Worm (Caenorhabditis elegans) whole organism, late embryonic: Measurements from ENCODE around the gene col-177.

ENCODE experiments used
- F13H6.1 ChIP-seq: sonication (generic microtip); optimal IDR thresholded peaks from 2 replicates; lab custom pipeline; 2016; ENCODE audit warnings: missing genetic modification characterization, missing compliant biosample characterization
- K09A11.1 ChIP-seq: sonication (generic microtip); optimal IDR thresholded peaks from 2 replicates; lab custom pipeline; 2017; ENCODE audit warnings: antibody characterized with exemption, mild to moderate bottlenecking, missing genetic modification characterization, missing compliant biosample characterization; ENCODE audit not compliant: insufficient read depth
- ahr-1 ChIP-seq: sonication (generic microtip); optimal IDR thresholded peaks from 2 replicates; lab custom pipeline; 2016; ENCODE audit warnings: missing genetic modification characterization, missing compliant biosample characterization
- ama-1 ChIP-seq: fragments of 150-350 bp; optimal IDR thresholded peaks from 2 replicates; lab custom pipeline; 2014
- ceh-14 ChIP-seq: sonication (generic microtip); optimal IDR thresholded peaks from 2 replicates; lab custom pipeline; 2016; ENCODE audit warnings: missing genotype, missing genetic modification characterization, missing compliant biosample characterization
- ceh-45 ChIP-seq: fragments of 200-800 bp; sonication (Bioruptor generic); IDR thresholded peaks from 2 replicates; pipeline ENCODE4 v1.3.6; 2022; ENCODE audit warnings: missing genetic modification reagents, missing genetic modification characterization, missing compliant biosample characterization
- ceh-6 ChIP-seq: fragments of 200-800 bp; sonication (Bioruptor generic); optimal IDR thresholded peaks from 2 replicates; lab custom pipeline; 2018; ENCODE audit warnings: mild to moderate bottlenecking, missing genetic modification characterization, missing compliant biosample characterization
- ceh-9 ChIP-seq: sonication (generic microtip); optimal IDR thresholded peaks from 2 replicates; lab custom pipeline; 2016; ENCODE audit warnings: mild to moderate bottlenecking, missing genetic modification characterization, inconsistent platforms, missing compliant biosample characterization
- dmd-4 ChIP-seq: sonication (generic microtip); optimal IDR thresholded peaks from 2 replicates; lab custom pipeline; 2016; ENCODE audit warnings: borderline replicate concordance, missing genetic modification characterization, missing compliant biosample characterization
- dve-1 ChIP-seq: sonication (generic microtip); optimal IDR thresholded peaks from 2 replicates; lab custom pipeline; 2017; ENCODE audit warnings: antibody characterized with exemption, mild to moderate bottlenecking, missing genetic modification characterization, missing compliant biosample characterization
- elt-2 ChIP-seq: sonication (generic microtip); optimal IDR thresholded peaks from 2 replicates; lab custom pipeline; 2016; ENCODE audit warnings: missing genetic modification reagents, missing genetic modification characterization, missing compliant biosample characterization
- hlh-13 ChIP-seq: fragments of 200-800 bp; sonication (Bioruptor generic); optimal IDR thresholded peaks from 2 replicates; lab custom pipeline; 2018; ENCODE audit warnings: mild to moderate bottlenecking, missing genetic modification characterization, missing compliant biosample characterization
- hlh-6 ChIP-seq: sonication (generic microtip); optimal IDR thresholded peaks from 2 replicates; lab custom pipeline; 2016; ENCODE audit warnings: missing genotype, missing genetic modification characterization, missing compliant biosample characterization
- hlh-8 ChIP-seq: sonication (generic microtip); optimal IDR thresholded peaks from 2 replicates; lab custom pipeline; 2016; ENCODE audit warnings: missing genotype, missing genetic modification characterization, missing compliant biosample characterization
- madf-2 ChIP-seq: sonication (generic microtip); optimal IDR thresholded peaks from 2 replicates; lab custom pipeline; 2017; ENCODE audit warnings: missing genetic modification characterization, missing compliant biosample characterization
- nfya-1 ChIP-seq: sonication (generic microtip); optimal IDR thresholded peaks from 2 replicates; lab custom pipeline; 2017; ENCODE audit warnings: missing genetic modification characterization, mild to moderate bottlenecking, missing compliant biosample characterization, antibody characterized with exemption, moderate library complexity
- nhr-232 ChIP-seq: sonication (generic microtip); optimal IDR thresholded peaks from 2 replicates; lab custom pipeline; 2016; ENCODE audit warnings: missing genetic modification characterization, missing compliant biosample characterization
- pag-3 ChIP-seq: sonication (generic microtip); optimal IDR thresholded peaks from 2 replicates; lab custom pipeline; 2016; ENCODE audit warnings: missing compliant biosample characterization, missing genetic modification characterization, borderline replicate concordance
- pax-1 ChIP-seq: fragments of 150-350 bp; optimal IDR thresholded peaks from 2 replicates; lab custom pipeline; 2014; ENCODE audit warnings: missing biosample characterization, missing genetic modification characterization
- pha-4 ChIP-seq: fragments of 150-350 bp; optimal IDR thresholded peaks from 2 replicates; lab custom pipeline; 2018; ENCODE audit warnings: missing biosample characterization, missing genetic modification reagents, missing genetic modification characterization
- sdc-2 ChIP-seq: sonication (generic microtip); optimal IDR thresholded peaks from 2 replicates; lab custom pipeline; 2016; ENCODE audit warnings: missing genotype, missing genetic modification characterization, missing compliant biosample characterization
- syd-9 ChIP-seq: sonication (generic microtip); optimal IDR thresholded peaks from 2 replicates; lab custom pipeline; 2016; ENCODE audit warnings: mild to moderate bottlenecking, missing genetic modification characterization, moderate library complexity, missing compliant biosample characterization
- tbx-7 ChIP-seq: sonication (generic microtip); optimal IDR thresholded peaks from 2 replicates; lab custom pipeline; 2016; ENCODE audit warnings: missing genotype, missing genetic modification characterization, missing compliant biosample characterization
- ttx-3 ChIP-seq: sonication (generic microtip); optimal IDR thresholded peaks from 2 replicates; lab custom pipeline; 2016; ENCODE audit warnings: missing genetic modification reagents, missing genetic modification characterization, missing compliant biosample characterization
- unc-42 ChIP-seq: sonication (generic microtip); optimal IDR thresholded peaks from 2 replicates; lab custom pipeline; 2016; ENCODE audit warnings: missing genotype, missing genetic modification characterization, missing compliant biosample characterization
- unc-55 ChIP-seq: sonication (generic microtip); optimal IDR thresholded peaks from 2 replicates; lab custom pipeline; 2017; ENCODE audit warnings: missing biosample characterization, missing genetic modification reagents, missing genetic modification characterization
- ztf-16 ChIP-seq: sonication (generic microtip); optimal IDR thresholded peaks from 2 replicates; lab custom pipeline; 2017; ENCODE audit warnings: missing genetic modification characterization, missing compliant biosample characterization

Gene col-177

ce11 chrX:11016100-11016499, 14.4 kb upstream of the col-177 start, which contains the start of gene egl-15:
Gene egl-15 (plus strand): TSS chrX:11016400.
- TF ChIP-seq unc-55 (GFP tag; lab: Kevin White, UChicago) = no peak
- TF ChIP-seq, all 69 proteins: peak for 0

- no peak for TF ChIP-seq K09A11.1 (tag; lab: Kevin White, UChicago)
- TF ChIP-seq hlh-8 (tag; lab: Kevin White, UChicago) = no peak
- no peak for TF ChIP-seq pag-3
- TF ChIP-seq tbx-7 (tag; lab: Kevin White, UChicago) = no peak
- no peak for TF ChIP-seq hlh-6 (tag; lab: Kevin White, UChicago)
- TF ChIP-seq madf-2 = no peak
- TF ChIP-seq dve-1 (tag; lab: Kevin White, UChicago) = no peak
- no peak for TF ChIP-seq ztf-16 (tag; lab: Kevin White, UChicago)
- no peak for TF ChIP-seq nhr-232 (tag; lab: Kevin White, UChicago)
- no peak for TF ChIP-seq sdc-2
- TF ChIP-seq, all 69 proteins: peak for 0
Measured at ce11 chrX:11014394-11015280, 13.0 kb upstream of the col-177 start.

- TF ChIP-seq ahr-1 = no peak
- no peak for TF ChIP-seq ceh-14 (tag; lab: Kevin White, UChicago)
- no peak for TF ChIP-seq ama-1 (lab: Kevin White, UChicago)
- no peak for TF ChIP-seq unc-42 (tag; lab: Kevin White, UChicago)
- no peak for TF ChIP-seq dmd-4 (tag; lab: Kevin White, UChicago)
- TF ChIP-seq tbx-7 (tag; lab: Kevin White, UChicago) = no peak
- no peak for TF ChIP-seq sdc-2
- TF ChIP-seq syd-9 (tag; lab: Kevin White, UChicago) = no peak
- no peak for TF ChIP-seq hlh-8 (tag; lab: Kevin White, UChicago)
- no peak for TF ChIP-seq K09A11.1 (tag; lab: Kevin White, UChicago)
- TF ChIP-seq, all 69 proteins: peak for 0
Measured at ce11 chrX:11012337-11012736, 10.7 kb upstream of the col-177 start, which contains the start of gene F58A3.3. Gene F58A3.3 (plus strand): TSS chrX:11012637.

- no peak for TF ChIP-seq hlh-6 (tag; lab: Kevin White, UChicago)
- TF ChIP-seq ceh-6 (GFP tag; lab: Kevin White, UChicago) = no peak
- no peak for TF ChIP-seq tbx-7 (tag; lab: Kevin White, UChicago)
- no peak for TF ChIP-seq ceh-45 (GFP tag; lab: Robert Waterston, UW)
Measured at ce11 chrX:11010565-11010964, 8.9 kb upstream of the col-177 start, which contains the start of gene F58A3.4. Gene F58A3.4 (minus strand): TSS chrX:11010665.

- TF ChIP-seq ttx-3 (tag; lab: Kevin White, UChicago) (no peak), pax-1 (tag; lab: Kevin White, UChicago) (no peak), sdc-2 (no peak), nfya-1 (tag; lab: Kevin White, UChicago) (no peak), pha-4 (tag; lab: Kevin White, UChicago) (no peak), ceh-9 (tag; lab: Kevin White, UChicago) (no peak), F13H6.1 (tag; lab: Kevin White, UChicago) (no peak)
Measured at ce11 chrX:11008954-11009353, 7.3 kb upstream of the col-177 start, which contains the start of gene ttr-31. Gene ttr-31 (minus strand): TSS chrX:11009054.

ce11 chrX:11008052-11008451, 6.4 kb upstream of the col-177 start, which contains the start of gene del-5:
Gene del-5 (minus strand): TSS chrX:11008181.
- peak; percentile 31 for TF ChIP-seq elt-2 (tag; lab: Kevin White, UChicago)
- no peak for TF ChIP-seq hlh-13 (GFP tag; lab: Kevin White, UChicago)
